Worm (Caenorhabditis elegans) whole organism, L3 larva: Measurements from ENCODE around the gene dpy-18.

ENCODE experiments used
- ceh-82 ChIP-seq: fragments of 150-350 bp; optimal IDR thresholded peaks from 2 replicates; lab custom pipeline; 2014; ENCODE audit warnings: missing biosample characterization, missing genetic modification characterization
- ceh-9 ChIP-seq: sonication (generic microtip); optimal IDR thresholded peaks from 2 replicates; lab custom pipeline; 2018; ENCODE audit warnings: missing biosample characterization, missing genetic modification characterization
- egl-27 ChIP-seq: sonication (generic microtip); optimal IDR thresholded peaks from 4 replicates; lab custom pipeline; 2017; ENCODE audit warnings: missing biosample characterization, missing genetic modification reagents, missing genetic modification characterization
- elt-1 ChIP-seq: fragments of 150-350 bp; optimal IDR thresholded peaks from 2 replicates; lab custom pipeline; 2014; ENCODE audit warnings: missing biosample characterization, missing genetic modification characterization
- elt-3 ChIP-seq, 3 experiments: fragments of 150-350 bp in 1 of 3; sonication (generic microtip) in 2 of 3; optimal IDR thresholded peaks; 2 replicates in 2 of 3; 4 replicates in 1 of 3; lab custom pipeline; 2014 to 2017; ENCODE audit warnings: missing biosample characterization in 3 of 3, missing genetic modification characterization in 3 of 3
- nhr-12 ChIP-seq: fragments of 150-350 bp; optimal IDR thresholded peaks from 2 replicates; lab custom pipeline; 2014; ENCODE audit warnings: missing biosample characterization, missing genetic modification characterization
- nhr-23 ChIP-seq: fragments of 150-350 bp; optimal IDR thresholded peaks from 2 replicates; lab custom pipeline; 2014; ENCODE audit warnings: missing biosample characterization, missing genetic modification reagents, missing genetic modification characterization
- nhr-28 ChIP-seq: fragments of 150-350 bp; optimal IDR thresholded peaks from 2 replicates; lab custom pipeline; 2014; ENCODE audit warnings: missing biosample characterization, missing genetic modification characterization
- pha-4 ChIP-seq: fragments of 150-350 bp; optimal IDR thresholded peaks from 2 replicates; lab custom pipeline; 2014; ENCODE audit warnings: missing biosample characterization, missing genetic modification reagents, missing genetic modification characterization
- sea-2 ChIP-seq: fragments of 150-350 bp; sonication (generic microtip); optimal IDR thresholded peaks from 4 replicates; lab custom pipeline; 2014; ENCODE audit warnings: missing biosample characterization, missing genetic modification reagents, missing genetic modification characterization
- skn-1 ChIP-seq: fragments of 150-350 bp; optimal IDR thresholded peaks from 2 replicates; lab custom pipeline; 2014; ENCODE audit warnings: missing biosample characterization, missing genetic modification characterization
- snpc-4 ChIP-seq: fragments of 150-350 bp; optimal IDR thresholded peaks from 2 replicates; lab custom pipeline; 2014; ENCODE audit warnings: missing biosample characterization, missing genetic modification characterization
- unc-39 ChIP-seq: sonication (generic microtip); optimal IDR thresholded peaks from 4 replicates; lab custom pipeline; 2017; ENCODE audit warnings: missing biosample characterization, missing genetic modification characterization
- unc-62 ChIP-seq: fragments of 150-350 bp; sonication (generic microtip); optimal IDR thresholded peaks from 4 replicates; lab custom pipeline; 2014; ENCODE audit warnings: missing biosample characterization, missing genetic modification reagents, missing genetic modification characterization

DNA sequence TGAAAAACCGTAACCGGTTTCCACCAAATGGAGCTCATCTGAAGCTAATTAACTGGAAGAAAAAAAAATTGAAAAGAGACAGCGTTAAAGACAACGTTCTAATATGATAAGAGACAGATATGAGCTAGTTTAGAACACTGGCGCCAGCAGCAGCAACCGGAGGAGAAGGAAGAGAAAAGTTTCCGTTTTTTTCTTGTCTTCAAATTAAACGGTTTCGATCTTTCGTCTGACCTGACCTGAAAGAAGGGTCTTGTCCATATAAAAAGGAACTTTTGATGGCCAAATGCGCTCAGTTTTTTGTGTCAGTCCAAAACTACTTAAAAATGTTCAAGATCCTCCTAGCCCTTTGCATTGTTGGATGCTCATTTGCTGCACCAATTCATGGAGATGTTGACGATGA lies 11.3 kb downstream of the dpy-18 start, which contains the start of gene T28D6.3:
- TF ChIP-seq elt-1 (tag; lab: Kevin White, UChicago) = no peak
- no peak for TF ChIP-seq nhr-28 (tag; lab: Kevin White, UChicago)
- no peak for TF ChIP-seq ceh-82 (tag; lab: Kevin White, UChicago)
- peak; percentile 30 for TF ChIP-seq nhr-23 (tag; lab: Kevin White, UChicago)
- TF ChIP-seq pha-4 (tag; lab: Kevin White, UChicago) = no peak
- TF ChIP-seq egl-27 (tag; lab: Kevin White, UChicago) = no peak
- TF ChIP-seq nhr-12 (tag; lab: Kevin White, UChicago) = no peak
- TF ChIP-seq unc-62 (GFP tag; lab: Kevin White, UChicago) = no peak
- TF ChIP-seq skn-1 = no peak
- no peak for TF ChIP-seq sea-2
- TF ChIP-seq ceh-9 (tag; lab: Kevin White, UChicago) = no peak
- no peak for TF ChIP-seq snpc-4 (tag; lab: Kevin White, UChicago)
- no peak for TF ChIP-seq elt-3 (tag; optimal IDR thresholded peaks at IDR 0.05; lab: Kevin White, UChicago)
- no peak for TF ChIP-seq unc-39 (tag; lab: Kevin White, UChicago)
